Fruit fly (Drosophila melanogaster) whole organism, embryonic: ENCODE results near the gene Polr1C.

Experiments used
- CG10543 ChIP-seq: fragments of 200-800 bp; sonication (Bioruptor generic); optimal IDR thresholded peaks from 3 replicates; lab custom pipeline; 2017; ENCODE audit warnings: missing biosample characterization, mild to moderate bottlenecking, missing genetic modification characterization, moderate library complexity
- CG12219 ChIP-seq: fragments of 200-800 bp; sonication (Bioruptor generic); optimal IDR thresholded peaks from 3 replicates; lab custom pipeline; 2018; ENCODE audit warnings: missing biosample characterization, mild to moderate bottlenecking, missing genetic modification characterization
- CG14667 ChIP-seq: fragments of 200-800 bp; sonication (Bioruptor generic); IDR thresholded peaks from 2 replicates; pipeline ENCODE4 v1.3.6; 2022; ENCODE audit warnings: missing biosample characterization, missing genetic modification characterization
- CG16813 ChIP-seq: fragments of 200-800 bp; sonication (Bioruptor generic); IDR thresholded peaks from 3 replicates; pipeline ENCODE4 v1.3.6; 2022; ENCODE audit warnings: missing biosample characterization, missing genetic modification characterization; ENCODE audit not compliant: partially characterized antibody
- CG16815 ChIP-seq: fragments of 200-800 bp; sonication (Bioruptor generic); optimal IDR thresholded peaks from 3 replicates; lab custom pipeline; 2017; ENCODE audit warnings: missing biosample characterization, mild to moderate bottlenecking, missing genetic modification characterization
- CG17186 ChIP-seq: fragments of 200-800 bp; sonication (Bioruptor generic); optimal IDR thresholded peaks from 3 replicates; lab custom pipeline; 2017; ENCODE audit warnings: missing biosample characterization, missing genetic modification reagents, missing genetic modification characterization
- CG17328 ChIP-seq: fragments of 200-800 bp; sonication (Bioruptor generic); IDR thresholded peaks from 2 replicates; pipeline ENCODE4 v1.3.6; 2022; ENCODE audit warnings: missing biosample characterization, missing genetic modification characterization
- CG17829 ChIP-seq: fragments of 200-800 bp; optimal IDR thresholded peaks from 2 replicates; lab custom pipeline; 2019; ENCODE audit warnings: missing biosample characterization, mild to moderate bottlenecking, missing genetic modification characterization, moderate library complexity
- CG2116 ChIP-seq: fragments of 200-800 bp; sonication (Bioruptor generic); optimal IDR thresholded peaks from 3 replicates; lab custom pipeline; 2018; ENCODE audit warnings: missing biosample characterization, mild to moderate bottlenecking, missing genetic modification characterization
- CG31365 ChIP-seq: fragments of 200-800 bp; sonication (Bioruptor generic); optimal IDR thresholded peaks from 2 replicates; lab custom pipeline; 2018; ENCODE audit warnings: missing biosample characterization, mild to moderate bottlenecking, missing genetic modification characterization
- CG4617 ChIP-seq: fragments of 200-800 bp; sonication (Bioruptor generic); optimal IDR thresholded peaks from 3 replicates; lab custom pipeline; 2016; ENCODE audit warnings: missing biosample characterization, missing genetic modification characterization, borderline replicate concordance
- CG5180 ChIP-seq: fragments of 200-800 bp; sonication (Bioruptor generic); optimal IDR thresholded peaks from 3 replicates; lab custom pipeline; 2017; ENCODE audit warnings: missing biosample characterization, missing genetic modification characterization, mild to moderate bottlenecking, moderate library complexity, missing genetic modification reagents
- CG6854 ChIP-seq: fragments of 200-800 bp; sonication (Bioruptor generic); optimal IDR thresholded peaks from 3 replicates; lab custom pipeline; 2017; ENCODE audit warnings: missing biosample characterization, mild to moderate bottlenecking, missing genetic modification characterization
- CG7556 ChIP-seq: fragments of 200-800 bp; sonication (Bioruptor generic); optimal IDR thresholded peaks from 2 replicates; lab custom pipeline; 2017; ENCODE audit warnings: missing biosample characterization, mild to moderate bottlenecking, missing genetic modification characterization
- CG7839 ChIP-seq: fragments of 200-800 bp; sonication (Bioruptor generic); optimal IDR thresholded peaks from 3 replicates; lab custom pipeline; 2018; ENCODE audit warnings: missing biosample characterization, mild to moderate bottlenecking, missing genetic modification characterization, moderate library complexity
- CG8924 ChIP-seq: fragments of 200-800 bp; optimal IDR thresholded peaks from 3 replicates; lab custom pipeline; 2019; ENCODE audit warnings: missing biosample characterization, mild to moderate bottlenecking, missing genetic modification characterization, moderate library complexity
- CG9437 ChIP-seq: fragments of 200-800 bp; sonication (Bioruptor generic); optimal IDR thresholded peaks from 2 replicates; lab custom pipeline; 2018; ENCODE audit warnings: missing biosample characterization, mild to moderate bottlenecking, missing genetic modification characterization
- CG9609 ChIP-seq: fragments of 200-800 bp; sonication (Bioruptor generic); optimal IDR thresholded peaks from 3 replicates; lab custom pipeline; 2016; ENCODE audit warnings: missing biosample characterization, missing genetic modification characterization
- Doc3 ChIP-seq: fragments of 200-800 bp; sonication (Bioruptor generic); IDR thresholded peaks from 3 replicates; pipeline ENCODE4 v1.3.6; 2022; ENCODE audit warnings: missing biosample characterization, missing genetic modification characterization; ENCODE audit not compliant: partially characterized antibody
- Fer1 ChIP-seq: fragments of 200-800 bp; sonication (Bioruptor generic); optimal IDR thresholded peaks from 2 replicates; lab custom pipeline; 2017; ENCODE audit warnings: missing biosample characterization, mild to moderate bottlenecking, missing genetic modification characterization
- H2.0 ChIP-seq: fragments of 200-800 bp; sonication (Bioruptor generic); IDR thresholded peaks from 2 replicates; pipeline ENCODE4 v1.3.6; 2022; ENCODE audit warnings: missing biosample characterization, missing genetic modification characterization
- Hr51 ChIP-seq, 2 experiments: fragments of 200-800 bp; sonication (Bioruptor generic); optimal IDR thresholded peaks; 2 replicates in 1 of 2; 3 replicates in 1 of 2; lab custom pipeline; 2016 to 2018; ENCODE audit warnings: missing biosample characterization in 2 of 2, missing genetic modification characterization in 2 of 2, mild to moderate bottlenecking in 1 of 2, moderate library complexity in 1 of 2
- Myb ChIP-seq: fragments of 200-800 bp; sonication (Bioruptor generic); optimal IDR thresholded peaks from 2 replicates; lab custom pipeline; 2016; ENCODE audit warnings: missing biosample characterization, missing genetic modification characterization
- Nf-YA ChIP-seq: fragments of 200-800 bp; sonication (Bioruptor generic); IDR thresholded peaks from 2 replicates; pipeline ENCODE4 v1.3.6; 2022; ENCODE audit warnings: missing biosample characterization, missing genetic modification characterization
- Oli ChIP-seq: fragments of 200-800 bp; sonication (Bioruptor generic); optimal IDR thresholded peaks from 2 replicates; lab custom pipeline; 2018; ENCODE audit warnings: missing biosample characterization, mild to moderate bottlenecking, missing genetic modification characterization, moderate library complexity
- Optix ChIP-seq: fragments of 200-800 bp; sonication (Bioruptor generic); IDR thresholded peaks from 3 replicates; pipeline ENCODE4 v1.3.6; 2022; ENCODE audit warnings: missing biosample characterization, missing genetic modification characterization
- Rx ChIP-seq: fragments of 200-800 bp; sonication (Bioruptor generic); IDR thresholded peaks from 2 replicates; pipeline ENCODE4 v1.3.6; 2022; ENCODE audit warnings: missing biosample characterization, missing genetic modification characterization
- abd-A ChIP-seq: fragments of 200-800 bp; sonication (Bioruptor generic); optimal IDR thresholded peaks from 3 replicates; lab custom pipeline; 2019; ENCODE audit warnings: missing biosample characterization, mild to moderate bottlenecking, missing genetic modification characterization, moderate library complexity
- ato ChIP-seq: fragments of 200-800 bp; sonication (Bioruptor generic); IDR thresholded peaks from 2 replicates; pipeline ENCODE4 v1.3.6; 2022; ENCODE audit warnings: missing biosample characterization, missing genetic modification characterization; ENCODE audit not compliant: partially characterized antibody
- bab2 ChIP-seq: fragments of 200-800 bp; sonication (Bioruptor generic); optimal IDR thresholded peaks from 2 replicates; lab custom pipeline; 2016; ENCODE audit warnings: missing biosample characterization, missing genetic modification characterization
- btn ChIP-seq: fragments of 200-800 bp; sonication (Bioruptor generic); optimal IDR thresholded peaks from 2 replicates; lab custom pipeline; 2016; ENCODE audit warnings: missing biosample characterization, missing genetic modification characterization
- ci ChIP-seq: fragments of 200-800 bp; sonication (Bioruptor generic); IDR thresholded peaks from 3 replicates; pipeline ENCODE4 v1.3.6; 2022; ENCODE audit warnings: missing biosample characterization, missing genetic modification characterization
- eve ChIP-seq, 2 experiments: fragments of >200 bp; optimal IDR thresholded peaks; 2 replicates each; lab custom pipeline; 2017; ENCODE audit warnings: missing biosample characterization in 2 of 2, missing genetic modification characterization in 2 of 2
- gsb ChIP-seq: fragments of 200-800 bp; sonication (Bioruptor generic); IDR thresholded peaks from 2 replicates; pipeline ENCODE4 v1.3.6; 2022; ENCODE audit warnings: missing biosample characterization, missing genetic modification characterization
- insv ChIP-seq, 2 experiments: fragments of 200-800 bp; sonication (Bioruptor generic); optimal IDR thresholded peaks; 3 replicates each; lab custom pipeline; 2016 to 2018; ENCODE audit warnings: missing biosample characterization in 2 of 2, missing genetic modification characterization in 2 of 2
- knrl ChIP-seq: fragments of 200-800 bp; sonication (Bioruptor generic); IDR thresholded peaks from 3 replicates; pipeline ENCODE4 v1.3.6; 2022; ENCODE audit warnings: missing biosample characterization, missing genetic modification characterization; ENCODE audit not compliant: partially characterized antibody
- lov ChIP-seq, 2 experiments: fragments of 200-800 bp in 1 of 2; fragments of >200 bp in 1 of 2; sonication (Bioruptor generic) in 1 of 2; IDR thresholded peaks in 1 of 2; optimal IDR thresholded peaks in 1 of 2; 2 replicates in 1 of 2; 3 replicates in 1 of 2; pipeline versions ENCODE4 v1.3.6 to Lab custom; 2017 to 2022; ENCODE audit warnings: missing biosample characterization in 1 of 2, missing genetic modification characterization in 1 of 2
- nom ChIP-seq: fragments of 200-800 bp; sonication (Bioruptor generic); optimal IDR thresholded peaks from 2 replicates; lab custom pipeline; 2017; ENCODE audit warnings: missing biosample characterization, missing genetic modification characterization, mild to moderate bottlenecking, moderate library complexity, missing genetic modification reagents
- odd ChIP-seq: fragments of 200-800 bp; sonication (Bioruptor generic); optimal IDR thresholded peaks from 2 replicates; lab custom pipeline; 2017; ENCODE audit warnings: missing biosample characterization, mild to moderate bottlenecking, missing genetic modification characterization
- peb ChIP-seq: fragments of 200-800 bp; sonication (Bioruptor generic); IDR thresholded peaks from 2 replicates; pipeline ENCODE4 v1.3.6; 2022; ENCODE audit warnings: missing biosample characterization, missing genetic modification characterization
- ranshi ChIP-seq: fragments of 200-800 bp; sonication (Bioruptor generic); IDR thresholded peaks from 2 replicates; pipeline ENCODE4 v1.3.6; 2022; ENCODE audit warnings: missing biosample characterization, missing genetic modification characterization
- row ChIP-seq: fragments of 200-800 bp; sonication (Bioruptor generic); IDR thresholded peaks from 3 replicates; pipeline ENCODE4 v1.3.6; 2022; ENCODE audit warnings: missing biosample characterization, missing genetic modification characterization
- sens ChIP-seq: fragments of 200-800 bp; sonication (Bioruptor generic); peaks from one replicate; lab custom pipeline; 2016; ENCODE audit warnings: missing biosample characterization, missing genetic modification characterization
- shn ChIP-seq: fragments of 200-800 bp; sonication (Bioruptor generic); optimal IDR thresholded peaks from 3 replicates; lab custom pipeline; 2016; ENCODE audit warnings: missing biosample characterization, missing genetic modification characterization
- so ChIP-seq: fragments of 200-800 bp; sonication (Bioruptor generic); IDR thresholded peaks from 3 replicates; pipeline ENCODE4 v1.3.6; 2022; ENCODE audit warnings: missing biosample characterization, missing genetic modification characterization
- ssp ChIP-seq: fragments of 200-800 bp; sonication (Bioruptor generic); IDR thresholded peaks from 2 replicates; pipeline ENCODE4 v1.3.6; 2022; ENCODE audit warnings: missing biosample characterization, missing genetic modification characterization
- vnd ChIP-seq: fragments of 200-800 bp; sonication (Bioruptor generic); IDR thresholded peaks from 3 replicates; pipeline ENCODE4 v1.3.6; 2022; ENCODE audit warnings: missing biosample characterization, missing genetic modification characterization; ENCODE audit not compliant: partially characterized antibody
- zfh2 ChIP-seq: fragments of 200-800 bp; sonication (Bioruptor generic); optimal IDR thresholded peaks from 2 replicates; lab custom pipeline; 2016; ENCODE audit warnings: missing biosample characterization, missing genetic modification characterization

Gene Polr1C

DNA sequence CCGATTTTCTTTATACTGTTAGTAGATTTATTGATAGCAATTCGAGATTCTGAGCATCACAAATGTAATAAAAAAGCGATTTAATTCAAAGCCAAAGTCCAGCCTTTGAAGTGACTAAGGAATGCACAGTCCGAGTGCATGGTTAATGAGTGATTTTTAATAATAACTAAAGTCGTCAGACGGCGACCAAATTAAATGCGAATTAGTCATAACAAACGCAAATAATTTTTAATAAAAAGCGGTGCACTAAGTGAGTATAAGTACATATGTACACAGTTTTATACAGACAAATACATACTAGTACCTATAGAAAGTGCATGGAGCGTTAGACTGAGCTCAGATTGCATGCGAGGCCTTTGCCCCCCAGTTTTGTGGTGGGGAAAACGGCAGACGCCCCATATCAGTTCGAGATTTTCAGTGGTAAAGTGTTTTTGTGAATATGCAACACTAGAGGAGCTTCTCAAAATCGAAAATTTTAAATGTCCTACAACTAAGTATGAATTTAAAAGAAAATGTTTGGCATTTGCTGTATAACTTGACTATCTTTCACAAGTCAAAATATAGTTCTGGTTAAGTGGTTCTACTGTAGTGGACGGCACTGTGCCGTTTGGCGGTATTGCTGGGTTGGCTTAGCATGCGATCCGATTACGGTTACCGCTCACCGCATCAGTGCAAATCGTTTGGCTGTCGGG is 34.1 kb downstream of the Polr1C start (continued):
- TF ChIP-seq Hr51 (GFP tag; optimal IDR thresholded peaks at IDR 0.05; lab: Kevin White, UChicago), result no peak
- TF ChIP-seq CG8924 (tag; lab: Kevin White, UChicago), result no peak
- no peak for TF ChIP-seq CG16813 (GFP tag; lab: Robert Waterston, UW)
- TF ChIP-seq CG31365 (tag; lab: Kevin White, UChicago), result no peak
- TF ChIP-seq Doc3 (GFP tag; lab: Robert Waterston, UW), result no peak
- no peak for TF ChIP-seq shn (GFP tag; lab: Kevin White, UChicago)
- TF ChIP-seq CG5180, result no peak
- TF ChIP-seq Myb, result no peak
- no peak for TF ChIP-seq CG16815 (GFP tag; lab: Kevin White, UChicago)
- TF ChIP-seq lov (optimal IDR thresholded peaks at IDR 0.05; lab: Kevin White, UChicago), result no peak
- TF ChIP-seq lov (GFP tag; IDR thresholded peaks at IDR 0.05; lab: Robert Waterston, UW), result 0 out of 3 replicates have a peak, but pooled peaks have one; percentile 25
- no peak for TF ChIP-seq peb (GFP tag; lab: Robert Waterston, UW)
- TF ChIP-seq ranshi, result no peak
- TF ChIP-seq so (GFP tag; lab: Robert Waterston, UW), result no peak
- TF ChIP-seq ssp, result no peak
- no peak for TF ChIP-seq CG4617 (GFP tag; lab: Kevin White, UChicago)
- TF ChIP-seq bab2, result no peak
- TF ChIP-seq CG17328 (GFP tag; lab: Robert Waterston, UW), result 0 out of 2 replicates have a peak, but pooled peaks have one; percentile 40
- no peak for TF ChIP-seq btn
- TF ChIP-seq Fer1 (GFP tag; lab: Kevin White, UChicago), result no peak
- no peak for TF ChIP-seq eve (GFP tag; optimal IDR thresholded peaks at IDR 0.05; lab: Kevin White, UChicago)
- no peak for TF ChIP-seq nom (GFP tag; lab: Kevin White, UChicago)
- no peak for TF ChIP-seq CG9437 (GFP tag; lab: Kevin White, UChicago)
- TF ChIP-seq zfh2 (GFP tag; lab: Kevin White, UChicago), result peak; percentile 19
- no peak for TF ChIP-seq CG7556
- TF ChIP-seq vnd (GFP tag; lab: Robert Waterston, UW), result no peak
- no peak for TF ChIP-seq CG14667 (GFP tag; lab: Robert Waterston, UW)
- TF ChIP-seq CG17186 (GFP tag; lab: Kevin White, UChicago), result no peak
- TF ChIP-seq H2.0 (GFP tag; lab: Robert Waterston, UW), result no peak
- peak; percentile 72 for TF ChIP-seq sens
- no peak for TF ChIP-seq gsb
- TF ChIP-seq CG2116 (GFP tag; lab: Kevin White, UChicago), result no peak
- TF ChIP-seq CG7839 (tag; lab: Kevin White, UChicago), result no peak
- peak; percentile 7 for TF ChIP-seq Oli
- TF ChIP-seq knrl, result no peak
- 0 out of 3 replicates have a peak, but pooled peaks have one; percentile 40 for TF ChIP-seq ci (GFP tag; lab: Robert Waterston, UW)
- peak; percentile 34; the same call in 1 of the 3 replicates for TF ChIP-seq row (GFP tag; lab: Robert Waterston, UW)
- TF ChIP-seq Nf-YA, result no peak
- no peak for TF ChIP-seq CG17829 (tag; lab: Kevin White, UChicago)
- no peak for TF ChIP-seq CG12219 (GFP tag; lab: Kevin White, UChicago)
- TF ChIP-seq insv (GFP tag; optimal IDR thresholded peaks at IDR 0.05; lab: Kevin White, UChicago), result no peak
- no peak for TF ChIP-seq abd-A (tag; lab: Kevin White, UChicago)
- TF ChIP-seq CG10543 (GFP tag; lab: Kevin White, UChicago), result no peak
- TF ChIP-seq CG9609 (GFP tag; lab: Kevin White, UChicago), result no peak
- TF ChIP-seq Optix, result no peak
- TF ChIP-seq odd (GFP tag; lab: Kevin White, UChicago), result no peak
- TF ChIP-seq CG6854 (GFP tag; lab: Kevin White, UChicago), result no peak
- no peak for TF ChIP-seq Rx
- TF ChIP-seq ato, result no peak
